Worm (Caenorhabditis elegans) whole organism, L2 larva: ENCODE data around the gene F21C10.6.

ENCODE experiments used
- C34F6.9 ChIP-seq: fragments of 150-350 bp; optimal IDR thresholded peaks from 2 replicates; lab custom pipeline; 2014; ENCODE audit warnings: missing biosample characterization, missing genetic modification characterization
- F13H6.1 ChIP-seq: sonication (generic microtip); optimal IDR thresholded peaks from 2 replicates; lab custom pipeline; 2016; ENCODE audit warnings: missing genetic modification characterization, missing compliant biosample characterization
- R02D3.7 ChIP-seq: fragments of 150-350 bp; optimal IDR thresholded peaks from 2 replicates; lab custom pipeline; 2014; ENCODE audit warnings: missing biosample characterization, missing genetic modification characterization
- ZK546.5 ChIP-seq: sonication (generic microtip); optimal IDR thresholded peaks from 2 replicates; lab custom pipeline; 2017; ENCODE audit warnings: missing biosample characterization, missing genetic modification characterization
- aly-2 ChIP-seq: fragments of 150-350 bp; optimal IDR thresholded peaks from 2 replicates; lab custom pipeline; 2014; ENCODE audit warnings: missing biosample characterization, missing genetic modification characterization
- ama-1 ChIP-seq: fragments of 150-350 bp; optimal IDR thresholded peaks from 2 replicates; lab custom pipeline; 2018; ENCODE audit warnings: inconsistent platforms
- ceh-82 ChIP-seq: fragments of 150-350 bp; optimal IDR thresholded peaks from 2 replicates; lab custom pipeline; 2014; ENCODE audit warnings: missing biosample characterization, missing genetic modification characterization
- crh-2 ChIP-seq: sonication (generic microtip); optimal IDR thresholded peaks from 2 replicates; lab custom pipeline; 2017; ENCODE audit warnings: missing biosample characterization, missing genetic modification characterization
- dmd-4 ChIP-seq: sonication (generic microtip); optimal IDR thresholded peaks from 2 replicates; lab custom pipeline; 2017; ENCODE audit warnings: missing biosample characterization, missing genetic modification characterization
- elt-1 ChIP-seq: fragments of 150-350 bp; optimal IDR thresholded peaks from 2 replicates; lab custom pipeline; 2014; ENCODE audit warnings: missing biosample characterization, missing genetic modification characterization
- elt-3 ChIP-seq: sonication (generic microtip); optimal IDR thresholded peaks from 2 replicates; lab custom pipeline; 2017; ENCODE audit warnings: missing biosample characterization, missing genetic modification characterization
- gmeb-1 ChIP-seq: fragments of 150-350 bp; optimal IDR thresholded peaks from 2 replicates; lab custom pipeline; 2014; ENCODE audit warnings: missing biosample characterization, missing genetic modification characterization
- lin-13 ChIP-seq: fragments of 150-350 bp; optimal IDR thresholded peaks from 2 replicates; lab custom pipeline; 2014; ENCODE audit warnings: missing biosample characterization, missing genetic modification reagents, missing genetic modification characterization
- lin-39 ChIP-seq: fragments of 150-350 bp; optimal IDR thresholded peaks from 2 replicates; lab custom pipeline; 2014; ENCODE audit warnings: missing biosample characterization, missing genetic modification reagents, missing genetic modification characterization
- lsy-2 ChIP-seq, 2 experiments: fragments of 150-350 bp in 1 of 2; sonication (generic microtip) in 1 of 2; optimal IDR thresholded peaks; 2 replicates each; lab custom pipeline; 2014 to 2017; ENCODE audit warnings: missing biosample characterization in 2 of 2, missing genetic modification characterization in 2 of 2
- mab-5 ChIP-seq: fragments of 150-350 bp; optimal IDR thresholded peaks from 2 replicates; lab custom pipeline; 2014; ENCODE audit warnings: missing biosample characterization, missing genetic modification characterization
- mbf-1 ChIP-seq: sonication (generic microtip); optimal IDR thresholded peaks from 2 replicates; lab custom pipeline; 2017; ENCODE audit warnings: missing biosample characterization, missing genetic modification characterization
- mdl-1 ChIP-seq, 2 experiments: fragments of 150-350 bp in 1 of 2; sonication (generic microtip) in 1 of 2; optimal IDR thresholded peaks; 2 replicates each; lab custom pipeline; 2017; ENCODE audit warnings: missing biosample characterization in 2 of 2, missing genetic modification characterization in 2 of 2
- nhr-10 ChIP-seq: sonication (generic microtip); optimal IDR thresholded peaks from 2 replicates; lab custom pipeline; 2017; ENCODE audit warnings: missing biosample characterization, missing genetic modification characterization
- nhr-21 ChIP-seq: fragments of 150-350 bp; optimal IDR thresholded peaks from 2 replicates; lab custom pipeline; 2014; ENCODE audit warnings: missing biosample characterization, missing genetic modification characterization
- nhr-237 ChIP-seq: fragments of 150-350 bp; optimal IDR thresholded peaks from 2 replicates; lab custom pipeline; 2014; ENCODE audit warnings: missing biosample characterization, missing genetic modification characterization
- nhr-25 ChIP-seq: fragments of 150-350 bp; sonication (generic microtip); optimal IDR thresholded peaks from 3 replicates; lab custom pipeline; 2014; ENCODE audit warnings: missing biosample characterization, missing genetic modification characterization
- nhr-6 ChIP-seq: fragments of 150-350 bp; optimal IDR thresholded peaks from 2 replicates; lab custom pipeline; 2014; ENCODE audit warnings: missing biosample characterization, missing genetic modification characterization
- nhr-77 ChIP-seq: fragments of 150-350 bp; optimal IDR thresholded peaks from 2 replicates; lab custom pipeline; 2014; ENCODE audit warnings: missing biosample characterization, missing genetic modification characterization
- peb-1 ChIP-seq: fragments of 150-350 bp; optimal IDR thresholded peaks from 2 replicates; lab custom pipeline; 2014; ENCODE audit warnings: missing biosample characterization, missing genetic modification characterization
- skn-1 ChIP-seq: sonication (generic microtip); optimal IDR thresholded peaks from 2 replicates; lab custom pipeline; 2017; ENCODE audit warnings: missing biosample characterization, missing genetic modification characterization
- sma-9 ChIP-seq, 2 experiments: fragments of 150-350 bp in 1 of 2; sonication (generic microtip) in 1 of 2; optimal IDR thresholded peaks; 2 replicates each; lab custom pipeline; 2014 to 2016; ENCODE audit warnings: missing genetic modification characterization in 2 of 2, mild to moderate bottlenecking in 1 of 2, missing biosample characterization in 1 of 2, missing compliant biosample characterization in 1 of 2, missing genetic modification reagents in 1 of 2, moderate library complexity in 1 of 2
- snpc-4 ChIP-seq: fragments of 150-350 bp; optimal IDR thresholded peaks from 2 replicates; lab custom pipeline; 2014; ENCODE audit warnings: missing biosample characterization, missing genetic modification characterization
- unc-39 ChIP-seq: fragments of 150-350 bp; optimal IDR thresholded peaks from 2 replicates; lab custom pipeline; 2014; ENCODE audit warnings: missing biosample characterization, missing genetic modification characterization
- unc-55 ChIP-seq: fragments of 150-350 bp; sonication (generic microtip); optimal IDR thresholded peaks from 3 replicates; lab custom pipeline; 2014; ENCODE audit warnings: missing biosample characterization, missing genetic modification reagents, missing genetic modification characterization
- unc-62 ChIP-seq: fragments of 150-350 bp; optimal IDR thresholded peaks from 2 replicates; lab custom pipeline; 2014; ENCODE audit warnings: missing biosample characterization, missing genetic modification reagents, missing genetic modification characterization
- ztf-1 ChIP-seq: fragments of 200-800 bp; sonication (Bioruptor generic); conservative IDR thresholded peaks from 2 replicates; pipeline ENCODE4 v1.3.6; 2022; ENCODE audit warnings: missing genetic modification characterization, missing compliant biosample characterization
- ztf-4 ChIP-seq: fragments of 150-350 bp; optimal IDR thresholded peaks from 2 replicates; lab custom pipeline; 2014; ENCODE audit warnings: missing biosample characterization, missing genetic modification characterization

Gene F21C10.6

DNA sequence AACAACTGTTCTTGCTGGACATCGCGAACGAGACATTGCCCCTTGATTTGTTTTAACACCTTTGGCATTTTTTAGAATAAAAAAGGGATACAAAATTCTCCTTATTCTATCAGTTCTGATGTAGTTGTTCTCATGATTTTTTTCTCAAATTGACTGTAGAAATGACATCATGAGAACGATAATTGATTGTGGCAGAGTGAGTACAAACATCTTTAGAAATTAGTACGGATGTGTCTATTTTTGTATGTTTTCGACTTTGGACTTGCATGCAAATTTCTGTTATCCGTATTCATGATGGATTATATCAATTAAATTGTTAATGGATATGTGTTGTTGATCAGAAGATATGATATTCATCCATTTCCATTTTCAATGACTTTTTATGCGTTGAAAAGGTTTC is 23.9 kb downstream of the F21C10.6 start:
- TF ChIP-seq sma-9 (GFP tag; optimal IDR thresholded peaks at IDR 0.05; lab: Kevin White, UChicago) (peak; percentile 54), sma-9 (tag; optimal IDR thresholded peaks at IDR 0.05; lab: Kevin White, UChicago) (no peak), peb-1 (no peak)

- TF ChIP-seq unc-39 (tag; lab: Kevin White, UChicago) = no peak
- TF ChIP-seq sma-9 (GFP tag; optimal IDR thresholded peaks at IDR 0.05; lab: Kevin White, UChicago) = peak; percentile 67
- TF ChIP-seq sma-9 (tag; optimal IDR thresholded peaks at IDR 0.05; lab: Kevin White, UChicago) = no peak
- TF ChIP-seq unc-62 (GFP tag; lab: Kevin White, UChicago) = no peak
- no peak for TF ChIP-seq gmeb-1 (tag; lab: Kevin White, UChicago)
Measured at ce11 chrV:9152339-9152738, 28.1 kb downstream of the F21C10.6 start.

DNA sequence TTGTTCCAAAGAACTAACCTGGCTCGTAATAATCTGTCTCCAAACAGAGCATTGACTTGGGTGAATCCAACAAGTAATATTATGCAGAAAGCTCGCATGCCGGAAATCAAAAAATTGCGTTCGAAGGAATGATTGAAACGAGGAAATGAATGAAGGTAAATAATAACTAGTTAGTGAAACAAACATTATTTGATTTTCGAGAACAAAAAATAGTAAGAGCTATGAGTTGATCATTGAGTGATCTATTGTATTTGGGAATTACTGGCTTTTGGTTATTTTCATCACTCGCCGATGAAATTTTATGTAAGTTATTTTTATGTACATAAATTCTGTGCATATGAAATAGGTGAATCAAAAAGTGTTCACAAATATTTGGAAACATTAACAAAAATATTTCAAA is 30.5 kb downstream of the F21C10.6 start, which contains the start of gene B0222.5:
Gene B0222.5, minus strand, starts transcription at position 101 of the 400 bp plus-strand sequence.
- TF ChIP-seq lin-39 (tag; lab: Kevin White, UChicago) (no peak), unc-55 (GFP tag; lab: Kevin White, UChicago) (no peak), nhr-25 (no peak), nhr-237 (no peak), lin-13 (GFP tag; lab: Kevin White, UChicago) (no peak), aly-2 (no peak), ama-1 (lab: Kevin White, UChicago) (no peak)
- TF ChIP-seq, all 48 proteins: peak for 0

- TF ChIP-seq crh-2 (no peak), gmeb-1 (tag; lab: Kevin White, UChicago) (no peak), F13H6.1 (tag; lab: Kevin White, UChicago) (no peak), nhr-10 (tag; lab: Kevin White, UChicago) (no peak), ceh-82 (no peak), aly-2 (no peak), elt-1 (no peak), C34F6.9 (tag; lab: Kevin White, UChicago) (no peak), ztf-4 (tag; lab: Kevin White, UChicago) (no peak), mab-5 (tag; lab: Kevin White, UChicago) (no peak), skn-1 (tag; lab: Kevin White, UChicago) (no peak), ZK546.5 (tag; lab: Kevin White, UChicago) (no peak), nhr-77 (tag; lab: Kevin White, UChicago) (no peak), nhr-21 (tag; lab: Kevin White, UChicago) (no peak), lin-39 (tag; lab: Kevin White, UChicago) (no peak), dmd-4 (tag; lab: Kevin White, UChicago) (no peak)
Measured at ce11 chrV:9155616-9156015, 31.3 kb downstream of the F21C10.6 start.

ce11 chrV:9156679-9157078 is 32.4 kb downstream of the F21C10.6 start, which contains the start of gene B0222.15:
TSS of gene B0222.15 (minus strand) at chrV:9156779.
- TF ChIP-seq crh-2 = no peak
- TF ChIP-seq mbf-1 (tag; lab: Kevin White, UChicago) = no peak
- TF ChIP-seq ztf-1 (GFP tag; lab: Robert Waterston, UW) = no peak
- TF ChIP-seq nhr-6 = no peak
- TF ChIP-seq lsy-2 (tag; optimal IDR thresholded peaks at IDR 0.05; lab: Kevin White, UChicago) = no peak
- TF ChIP-seq lin-13 (GFP tag; lab: Kevin White, UChicago) = no peak
- TF ChIP-seq nhr-10 (tag; lab: Kevin White, UChicago) = no peak
- TF ChIP-seq elt-1 = no peak
- TF ChIP-seq skn-1 (tag; lab: Kevin White, UChicago) = no peak
- no peak for TF ChIP-seq snpc-4 (tag; lab: Kevin White, UChicago)
- TF ChIP-seq nhr-77 (tag; lab: Kevin White, UChicago) = no peak
- no peak for TF ChIP-seq C34F6.9 (tag; lab: Kevin White, UChicago)
- TF ChIP-seq mdl-1 (tag; optimal IDR thresholded peaks at IDR 0.05; lab: Kevin White, UChicago) = no peak

- TF ChIP-seq elt-3 (tag; lab: Kevin White, UChicago) (no peak), mdl-1 (tag; optimal IDR thresholded peaks at IDR 0.05; lab: Kevin White, UChicago) (no peak), R02D3.7 (tag; lab: Kevin White, UChicago) (no peak), unc-62 (GFP tag; lab: Kevin White, UChicago) (no peak), mbf-1 (tag; lab: Kevin White, UChicago) (no peak), lin-39 (tag; lab: Kevin White, UChicago) (no peak)
- TF ChIP-seq, all 48 proteins: peak for 0
Measured at ce11 chrV:9157597-9157996, 33.3 kb downstream of the F21C10.6 start.
